Worm (Caenorhabditis elegans): ENCODE results near the gene atg-7.

ce11 chrIV:11068314-11068713 lies 12.5 kb downstream of the atg-7 start:
- TF ChIP-seq mls-2 (tag; optimal IDR thresholded peaks at IDR 0.05) (no peak), sptf-1 (tag; optimal IDR thresholded peaks at IDR 0.05) (no peak), nhr-28 (tag; optimal IDR thresholded peaks at IDR 0.05) (no peak), M03D4.4 (tag; optimal IDR thresholded peaks at IDR 0.05) (no peak), nhr-12 (tag; optimal IDR thresholded peaks at IDR 0.05) (no peak), unc-39 (tag; optimal IDR thresholded peaks at IDR 0.05) (no peak)

Data from whole organism, mixed stage, embryonic.